Worm (Caenorhabditis elegans) whole organism, early embryonic: Measurements from ENCODE around the gene pcp-4.

ENCODE experiments used
- B0310.2 ChIP-seq: sonication (generic microtip); optimal IDR thresholded peaks from 2 replicates; lab custom pipeline; 2016; ENCODE audit warnings: mild to moderate bottlenecking, missing genetic modification characterization, missing compliant biosample characterization
- F13C5.2 ChIP-seq: sonication (generic microtip); optimal IDR thresholded peaks from 2 replicates; lab custom pipeline; 2017; ENCODE audit warnings: mild to moderate bottlenecking, missing genetic modification characterization, inconsistent platforms, missing compliant biosample characterization
- aly-1 ChIP-seq: sonication (generic microtip); optimal IDR thresholded peaks from 2 replicates; lab custom pipeline; 2016; ENCODE audit warnings: missing genetic modification characterization, missing compliant biosample characterization
- ama-1 ChIP-seq: fragments of 150-350 bp; optimal IDR thresholded peaks from 2 replicates; lab custom pipeline; 2014
- ceh-13 ChIP-seq: fragments of 200-800 bp; sonication (Bioruptor generic); optimal IDR thresholded peaks from 2 replicates; lab custom pipeline; 2018; ENCODE audit warnings: mild to moderate bottlenecking, missing genetic modification characterization, missing compliant biosample characterization
- ceh-36 ChIP-seq: sonication (generic microtip); optimal IDR thresholded peaks from 2 replicates; lab custom pipeline; 2016; ENCODE audit warnings: missing genetic modification characterization, inconsistent platforms, missing compliant biosample characterization
- ets-7 ChIP-seq: sonication (generic microtip); optimal IDR thresholded peaks from 2 replicates; lab custom pipeline; 2016; ENCODE audit warnings: missing genotype, missing genetic modification characterization, missing compliant biosample characterization
- flt-1 ChIP-seq: fragments of 200-800 bp; sonication (Bioruptor generic); IDR thresholded peaks from 2 replicates; pipeline ENCODE4 v1.3.6; 2022; ENCODE audit warnings: missing genetic modification characterization, missing compliant biosample characterization
- hmbx-1 ChIP-seq: sonication (generic microtip); optimal IDR thresholded peaks from 2 replicates; lab custom pipeline; 2016; ENCODE audit warnings: mild to moderate bottlenecking, missing genetic modification characterization, missing compliant biosample characterization
- hmg-4 ChIP-seq: fragments of 200-800 bp; sonication (Bioruptor generic); optimal IDR thresholded peaks from 2 replicates; lab custom pipeline; 2018; ENCODE audit warnings: mild to moderate bottlenecking, missing genetic modification characterization, missing compliant biosample characterization
- hnd-1 ChIP-seq: sonication (generic microtip); optimal IDR thresholded peaks from 2 replicates; lab custom pipeline; 2016; ENCODE audit warnings: missing genetic modification characterization, missing compliant biosample characterization
- pes-1 ChIP-seq: fragments of 200-800 bp; sonication (Bioruptor generic); IDR thresholded peaks from 2 replicates; pipeline ENCODE4 v1.3.6; 2022; ENCODE audit warnings: missing genetic modification reagents, missing genetic modification characterization, missing compliant biosample characterization
- scrt-1 ChIP-seq: fragments of 200-800 bp; sonication (Bioruptor generic); IDR thresholded peaks from 2 replicates; pipeline ENCODE4 v1.3.6; 2022; ENCODE audit warnings: missing genetic modification characterization, missing compliant biosample characterization
- sea-1 ChIP-seq: fragments of 200-800 bp; sonication (Bioruptor generic); conservative IDR thresholded peaks from 2 replicates; pipeline ENCODE4 v1.3.6; 2022; ENCODE audit warnings: missing genetic modification characterization, missing compliant biosample characterization
- tbx-11 ChIP-seq: fragments of 200-800 bp; sonication (Bioruptor generic); IDR thresholded peaks from 2 replicates; pipeline ENCODE4 v1.3.6; 2022; ENCODE audit warnings: missing genetic modification characterization, missing compliant biosample characterization
- tbx-37 ChIP-seq: fragments of 200-800 bp; sonication (Bioruptor generic); conservative IDR thresholded peaks from 2 replicates; pipeline ENCODE4 v1.3.6; 2022; ENCODE audit warnings: missing genetic modification reagents, missing genetic modification characterization, missing compliant biosample characterization
- tra-4 ChIP-seq: sonication (generic microtip); optimal IDR thresholded peaks from 2 replicates; lab custom pipeline; 2017; ENCODE audit warnings: missing genetic modification characterization, missing compliant biosample characterization

The pcp-4 gene

DNA sequence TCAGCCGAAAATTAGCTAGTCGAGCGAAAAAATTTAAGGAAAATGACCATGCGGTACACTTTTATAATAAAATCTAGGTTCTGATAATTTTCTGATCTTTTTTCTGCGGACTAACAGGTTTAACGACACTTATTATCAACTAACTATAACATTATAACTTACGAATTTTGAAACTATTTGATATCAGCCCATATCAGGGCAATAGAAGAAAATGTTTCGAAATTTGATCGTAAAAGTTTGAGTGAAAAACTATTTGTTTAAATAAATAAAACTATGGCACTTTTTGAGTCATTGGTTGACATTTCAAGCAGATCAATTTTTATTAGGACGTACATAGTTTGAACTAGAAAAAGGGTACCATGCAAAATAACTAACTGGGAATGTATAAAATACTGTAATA lies at the start of gene pcp-4:
Gene pcp-4, minus strand, starts transcription at position 197 of the 400 bp plus-strand sequence.
- TF ChIP-seq pes-1 (GFP tag; lab: Robert Waterston, UW) (no peak), ama-1 (lab: Kevin White, UChicago) (no peak), tra-4 (no peak), flt-1 (GFP tag; lab: Robert Waterston, UW) (no peak), aly-1 (tag; lab: Kevin White, UChicago) (no peak), tbx-11 (no peak), ets-7 (tag; lab: Kevin White, UChicago) (no peak), B0310.2 (no peak), hmbx-1 (tag; lab: Kevin White, UChicago) (no peak), tbx-37 (no peak), ceh-36 (tag; lab: Kevin White, UChicago) (no peak), scrt-1 (GFP tag; lab: Robert Waterston, UW) (no peak)

DNA sequence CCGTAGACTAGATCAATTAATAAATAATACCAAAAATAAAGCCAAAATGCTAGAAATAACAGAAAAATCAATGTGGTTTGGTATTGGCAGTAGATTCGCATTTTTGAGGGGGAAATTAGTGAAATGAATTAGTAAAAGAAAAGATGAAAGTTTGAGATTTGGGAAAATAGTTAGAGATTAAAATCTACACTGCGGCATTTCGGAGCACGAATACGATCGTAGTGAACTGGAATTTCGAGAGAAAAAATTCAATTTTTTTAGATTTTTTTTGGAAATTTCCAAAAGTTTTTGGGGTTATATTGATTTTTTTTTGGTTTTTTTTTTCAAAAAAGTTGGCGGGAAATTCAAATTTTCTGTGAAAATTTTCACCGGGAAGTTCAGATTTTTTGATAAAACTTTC lies 37.1 kb upstream of the pcp-4 start, which contains the start of gene Y116F11B.9:
Gene Y116F11B.9, minus strand, starts transcription at position 101 of the 400 bp plus-strand sequence.
- no peak for TF ChIP-seq F13C5.2 (tag; lab: Kevin White, UChicago)

DNA sequence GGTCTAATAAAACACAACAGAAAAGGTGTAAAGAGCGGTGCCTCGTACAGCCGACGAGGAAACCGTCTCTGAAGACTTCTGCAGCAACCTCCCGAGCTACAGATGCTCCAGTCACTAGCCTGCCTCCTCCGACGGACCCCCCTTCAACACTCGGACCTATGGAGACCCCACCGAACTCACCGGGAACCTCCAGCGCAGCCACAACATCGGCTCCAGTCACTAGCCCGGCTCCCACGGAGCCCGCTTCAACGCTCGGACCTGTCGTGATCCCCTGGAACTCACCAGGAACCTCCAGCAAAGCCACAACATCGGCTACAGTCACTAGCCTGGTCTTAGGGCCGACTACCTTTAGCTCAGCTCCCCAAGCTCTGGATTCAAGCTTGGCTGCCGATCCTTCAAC lies 29.4 kb upstream of the pcp-4 start:
- TF ChIP-seq ceh-36 (tag; lab: Kevin White, UChicago) (no peak), flt-1 (GFP tag; lab: Robert Waterston, UW) (no peak), tbx-37 (no peak), ets-7 (tag; lab: Kevin White, UChicago) (no peak), pes-1 (GFP tag; lab: Robert Waterston, UW) (no peak), ama-1 (lab: Kevin White, UChicago) (no peak), B0310.2 (no peak), tbx-11 (no peak), hmg-4 (GFP tag; lab: Kevin White, UChicago) (no peak), scrt-1 (GFP tag; lab: Robert Waterston, UW) (no peak), sea-1 (GFP tag; lab: Robert Waterston, UW) (no peak), hnd-1 (no peak), ceh-13 (GFP tag; lab: Kevin White, UChicago) (no peak), tra-4 (no peak), hmbx-1 (tag; lab: Kevin White, UChicago) (no peak), F13C5.2 (tag; lab: Kevin White, UChicago) (no peak), aly-1 (tag; lab: Kevin White, UChicago) (no peak)

- TF ChIP-seq ceh-13 (GFP tag; lab: Kevin White, UChicago) (no peak), flt-1 (GFP tag; lab: Robert Waterston, UW) (no peak), ama-1 (lab: Kevin White, UChicago) (no peak), ets-7 (tag; lab: Kevin White, UChicago) (no peak), B0310.2 (no peak), sea-1 (GFP tag; lab: Robert Waterston, UW) (no peak), pes-1 (GFP tag; lab: Robert Waterston, UW) (no peak), aly-1 (tag; lab: Kevin White, UChicago) (no peak), tra-4 (no peak), hnd-1 (no peak), hmbx-1 (tag; lab: Kevin White, UChicago) (no peak), tbx-11 (no peak), scrt-1 (GFP tag; lab: Robert Waterston, UW) (no peak), hmg-4 (GFP tag; lab: Kevin White, UChicago) (no peak), tbx-37 (no peak), F13C5.2 (tag; lab: Kevin White, UChicago) (no peak), ceh-36 (tag; lab: Kevin White, UChicago) (no peak)
These were observed 26.5 kb upstream of the pcp-4 start, which contains the start of gene Y116F11B.8 for ce11 chrV:19857334-19857733. Gene Y116F11B.8, plus strand, starts transcription at chrV:19857634.

ce11 chrV:19856933-19857332 lies 26.1 kb upstream of the pcp-4 start:
- TF ChIP-seq tra-4 (no peak), ets-7 (tag; lab: Kevin White, UChicago) (no peak), hnd-1 (no peak), F13C5.2 (tag; lab: Kevin White, UChicago) (no peak), tbx-11 (no peak), pes-1 (GFP tag; lab: Robert Waterston, UW) (no peak), hmg-4 (GFP tag; lab: Kevin White, UChicago) (no peak), scrt-1 (GFP tag; lab: Robert Waterston, UW) (no peak), B0310.2 (no peak), ceh-36 (tag; lab: Kevin White, UChicago) (no peak), hmbx-1 (tag; lab: Kevin White, UChicago) (no peak), ceh-13 (GFP tag; lab: Kevin White, UChicago) (no peak), sea-1 (GFP tag; lab: Robert Waterston, UW) (no peak), tbx-37 (no peak)

ce11 chrV:19856335-19856734 lies 25.5 kb upstream of the pcp-4 start:
- TF ChIP-seq flt-1 (GFP tag; lab: Robert Waterston, UW) (no peak), ama-1 (lab: Kevin White, UChicago) (no peak), hmbx-1 (tag; lab: Kevin White, UChicago) (no peak), F13C5.2 (tag; lab: Kevin White, UChicago) (no peak), hnd-1 (no peak), B0310.2 (no peak), hmg-4 (GFP tag; lab: Kevin White, UChicago) (no peak), aly-1 (tag; lab: Kevin White, UChicago) (no peak), ets-7 (tag; lab: Kevin White, UChicago) (no peak), tbx-37 (no peak), pes-1 (GFP tag; lab: Robert Waterston, UW) (no peak), tra-4 (no peak), scrt-1 (GFP tag; lab: Robert Waterston, UW) (no peak), ceh-13 (GFP tag; lab: Kevin White, UChicago) (no peak), sea-1 (GFP tag; lab: Robert Waterston, UW) (no peak), ceh-36 (tag; lab: Kevin White, UChicago) (no peak), tbx-11 (no peak)

DNA sequence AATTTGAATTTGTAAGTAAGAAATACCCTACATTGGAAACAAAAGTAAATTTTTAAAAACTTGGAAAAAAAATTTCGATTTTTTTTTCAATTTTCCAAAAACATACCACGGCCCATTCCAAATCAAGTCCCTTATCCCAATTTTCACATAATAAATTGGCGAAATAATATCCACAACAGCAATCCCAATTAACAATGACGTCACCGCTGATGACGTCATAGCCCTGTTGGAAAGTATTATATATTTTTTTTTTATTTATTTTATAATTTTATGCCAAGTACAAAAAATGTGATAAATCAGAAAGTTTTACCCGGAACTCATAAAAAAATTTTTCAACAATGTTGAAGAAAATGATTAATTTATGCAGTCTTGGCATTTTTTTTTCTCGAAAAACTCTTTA lies 22.8 kb upstream of the pcp-4 start:
- TF ChIP-seq aly-1 (tag; lab: Kevin White, UChicago) (no peak), tbx-37 (no peak), ama-1 (lab: Kevin White, UChicago) (no peak), sea-1 (GFP tag; lab: Robert Waterston, UW) (no peak), ceh-36 (tag; lab: Kevin White, UChicago) (no peak), hmbx-1 (tag; lab: Kevin White, UChicago) (no peak), scrt-1 (GFP tag; lab: Robert Waterston, UW) (no peak), pes-1 (GFP tag; lab: Robert Waterston, UW) (no peak), hmg-4 (GFP tag; lab: Kevin White, UChicago) (no peak), ceh-13 (GFP tag; lab: Kevin White, UChicago) (no peak), F13C5.2 (tag; lab: Kevin White, UChicago) (no peak), flt-1 (GFP tag; lab: Robert Waterston, UW) (no peak), ets-7 (tag; lab: Kevin White, UChicago) (no peak), tbx-11 (no peak), B0310.2 (no peak), hnd-1 (no peak), tra-4 (no peak)
